Worm (Caenorhabditis elegans): ENCODE data around the gene bath-31.
A peak's percentile ranks its signal among the peaks of the same experiment; 100 is the strongest.

Gene bath-31

DNA sequence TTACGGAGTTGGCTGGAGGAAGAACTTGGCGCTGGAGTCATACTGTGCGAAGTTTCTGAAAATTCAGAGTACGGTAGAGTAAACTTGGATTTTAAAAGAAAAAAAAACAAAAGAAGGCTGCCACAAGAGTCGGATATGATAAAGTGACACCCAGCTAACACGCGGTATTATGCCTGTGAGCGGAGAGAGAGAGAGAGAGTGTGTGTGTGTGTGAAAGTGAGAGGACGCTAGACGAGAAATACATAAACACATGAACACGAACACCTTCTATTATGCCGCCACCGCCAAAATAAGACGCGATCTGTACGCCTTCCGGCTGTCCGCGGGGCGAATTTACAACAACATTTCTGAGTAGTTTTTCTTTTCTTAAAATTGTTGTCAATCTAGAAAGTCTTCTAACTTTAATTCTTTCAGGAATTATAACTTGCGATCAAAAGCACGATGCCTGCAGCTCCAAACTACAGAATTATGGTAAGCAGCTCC is 5.2 kb downstream of the bath-31 start, which contains the start of gene F12E12.6:
Gene F12E12.6 (minus strand): TSS at position 51 of the 483 bp plus-strand sequence.
- TF ChIP-seq dpff-1 (tag; optimal IDR thresholded peaks at IDR 0.05) (no peak), dpl-1 (GFP tag; optimal IDR thresholded peaks at IDR 0.05) (peak; percentile 7), hmg-1.2 (GFP tag; IDR thresholded peaks at IDR 0.05) (peak; percentile 33; the same call in 1 of the 2 replicates), madf-6 (GFP tag; IDR thresholded peaks at IDR 0.05) (peak; percentile 58), madf-8 (GFP tag; conservative IDR thresholded peaks at IDR 0.05) (peak; percentile 27; the same call in 1 of the 2 replicates), egl-18 (GFP tag; IDR thresholded peaks at IDR 0.05) (no peak), efl-1 (GFP tag; optimal IDR thresholded peaks at IDR 0.05) (peak; percentile 57), F22D6.2 (tag; optimal IDR thresholded peaks at IDR 0.05) (no peak)

ce11 chrII:3739647-3740046 is 7.9 kb downstream of the bath-31 start, which contains the start of gene F12E12.2:
Gene F12E12.2 (plus strand): TSS chrII:3739947.
- TF ChIP-seq C06A6.2 (GFP tag; conservative IDR thresholded peaks at IDR 0.05) (no peak), ztf-26 (tag; optimal IDR thresholded peaks at IDR 0.05) (no peak), hlh-26 (GFP tag; conservative IDR thresholded peaks at IDR 0.05) (no peak), lir-1 (GFP tag; conservative IDR thresholded peaks at IDR 0.05) (no peak), cebp-1 (GFP tag; IDR thresholded peaks at IDR 0.05) (no peak), cebp-1 (tag; optimal IDR thresholded peaks at IDR 0.05) (no peak), zim-3 (tag; optimal IDR thresholded peaks at IDR 0.05) (no peak), rpc-1 (optimal IDR thresholded peaks at IDR 0.05) (no peak), rpc-1 (tag; optimal IDR thresholded peaks at IDR 0.05) (no peak), lsl-1 (GFP tag; optimal IDR thresholded peaks at IDR 0.05) (no peak), ceh-100 (GFP tag; IDR thresholded peaks at IDR 0.05) (no peak), attf-5 (GFP tag; optimal IDR thresholded peaks at IDR 0.05) (no peak), Y95B8A.8 (GFP tag; IDR thresholded peaks at IDR 0.05) (no peak), lin-54 (GFP tag; optimal IDR thresholded peaks at IDR 0.05) (no peak), ceh-79 (tag; optimal IDR thresholded peaks at IDR 0.05) (no peak), Y67H2A.10 (GFP tag; conservative IDR thresholded peaks at IDR 0.05) (no peak), nfya-2 (GFP tag; IDR thresholded peaks at IDR 0.05) (no peak)

DNA sequence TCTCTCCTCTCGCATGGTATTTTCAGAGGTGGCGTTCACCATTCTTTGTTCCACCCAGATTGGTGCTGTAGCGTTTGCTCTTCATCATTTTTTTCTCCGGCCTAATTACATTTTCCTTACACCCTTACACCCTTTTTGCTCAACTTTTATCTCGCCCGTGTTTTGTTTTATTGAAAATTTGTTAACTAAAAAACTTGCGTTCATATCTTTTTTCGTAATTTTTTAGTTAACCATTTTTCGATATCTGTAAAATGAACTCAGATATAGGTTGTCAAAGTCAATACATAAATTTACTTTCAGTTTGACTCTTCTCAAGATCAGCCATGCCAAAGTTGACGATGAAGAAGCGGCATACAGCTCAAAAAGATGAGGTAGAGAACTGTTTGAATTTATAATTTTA is 9.8 kb downstream of the bath-31 start, which contains the start of gene F12E12.1:
Gene F12E12.1 (plus strand): TSS at position 301 of the 400 bp plus-strand sequence.
- TF ChIP-seq mel-28 (tag; optimal IDR thresholded peaks at IDR 0.05; ENCODE audit: borderline replicate concordance): no peak
- TF ChIP-seq B0035.1 (tag; optimal IDR thresholded peaks at IDR 0.05): no peak
- TF ChIP-seq egl-18 (GFP tag; IDR thresholded peaks at IDR 0.05): no peak
- TF ChIP-seq C17E4.6 (GFP tag; IDR thresholded peaks at IDR 0.05): no peak
- TF ChIP-seq ets-4 (GFP tag; optimal IDR thresholded peaks at IDR 0.05): no peak
- TF ChIP-seq hlh-12 (tag; optimal IDR thresholded peaks at IDR 0.05): no peak

DNA sequence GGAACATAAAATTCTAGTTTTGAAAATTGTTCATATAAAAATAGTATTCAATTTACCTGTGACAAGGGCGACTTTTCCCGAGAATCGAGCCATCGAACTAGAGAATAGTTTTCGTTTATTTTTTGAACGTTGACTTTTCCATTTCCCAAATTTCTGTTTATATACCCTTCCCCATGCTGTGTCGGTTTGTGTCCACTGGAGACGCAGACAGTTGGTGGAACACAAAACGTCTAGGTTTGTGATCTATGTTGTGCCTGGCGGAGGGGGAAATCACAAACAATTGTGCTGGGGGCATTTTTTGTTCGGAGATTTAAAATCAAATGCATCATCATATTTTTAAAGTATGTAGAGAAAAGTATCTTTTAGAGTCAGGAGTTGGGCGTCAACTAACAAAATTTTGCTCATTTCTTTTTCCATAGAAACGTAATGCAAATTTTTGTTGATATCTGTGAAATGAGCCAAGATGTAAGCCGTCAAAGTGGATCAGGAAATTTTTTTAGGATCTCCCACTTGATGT is 12.0 kb downstream of the bath-31 start, which contains the start of gene nta-1:
Gene nta-1 (minus strand): TSS at position 131 of the 517 bp plus-strand sequence.
- TF ChIP-seq nhr-80 (tag; optimal IDR thresholded peaks at IDR 0.05) (peak; percentile 58), lin-35 (GFP tag; optimal IDR thresholded peaks at IDR 0.05) (no peak), rec-8 (tag; optimal IDR thresholded peaks at IDR 0.05) (no peak), tlf-1 (GFP tag; optimal IDR thresholded peaks at IDR 0.05) (no peak), dox-1 (GFP tag; IDR thresholded peaks at IDR 0.05) (0 out of 2 replicates have a peak, but pooled peaks have one; percentile 11), gei-17 (GFP tag; optimal IDR thresholded peaks at IDR 0.05) (no peak), tbp1 (GFP tag; optimal IDR thresholded peaks at IDR 0.05) (peak; percentile 29)

All from whole organism, young adult.